Fruit fly (Drosophila melanogaster): ENCODE measurements around the gene CG1309.
A peak's percentile ranks its signal among the peaks of the same experiment; 100 is the strongest.

Gene CG1309

DNA sequence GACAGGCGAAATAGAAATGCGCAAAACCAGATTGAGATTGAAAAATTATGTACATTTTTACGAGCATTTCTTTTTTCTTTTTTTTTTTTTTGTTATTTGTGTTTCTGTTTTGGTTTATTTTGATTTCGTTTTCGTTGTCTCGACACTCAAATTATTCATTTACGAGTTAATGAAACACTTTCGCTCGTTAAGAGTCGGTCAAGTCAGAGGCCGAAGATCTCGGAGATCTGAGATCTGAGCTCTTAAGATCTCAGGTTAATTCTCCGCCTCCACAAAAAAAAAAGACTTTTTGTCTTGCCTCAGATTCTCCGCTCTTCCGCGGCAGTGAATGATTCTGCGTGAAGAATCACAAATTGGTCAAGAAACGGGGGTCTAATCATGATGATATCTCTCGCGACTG is 6.6 kb downstream of the CG1309 start:
- TF ChIP-seq Eip75B (GFP tag; optimal IDR thresholded peaks at IDR 0.05) (no peak), eg (GFP tag; IDR thresholded peaks at IDR 0.05) (no peak), CG11902 (GFP tag; optimal IDR thresholded peaks at IDR 0.05) (no peak), CG9139 (GFP tag; optimal IDR thresholded peaks at IDR 0.05) (no peak), Met (GFP tag; optimal IDR thresholded peaks at IDR 0.05) (no peak), CG10669 (GFP tag; optimal IDR thresholded peaks at IDR 0.05) (no peak), acj6 (GFP tag; optimal IDR thresholded peaks at IDR 0.05) (no peak), pdm3 (GFP tag; optimal IDR thresholded peaks at IDR 0.05) (no peak), CG3919 (GFP tag; optimal IDR thresholded peaks at IDR 0.05) (no peak), salr (GFP tag; optimal IDR thresholded peaks at IDR 0.05) (no peak), topi (GFP tag; optimal IDR thresholded peaks at IDR 0.05) (no peak), net (GFP tag; optimal IDR thresholded peaks at IDR 0.05) (no peak), Eip93F (GFP tag; optimal IDR thresholded peaks at IDR 0.05) (no peak)

- TF ChIP-seq dsx (GFP tag; optimal IDR thresholded peaks at IDR 0.05; ENCODE audit: poor library complexity, severe bottlenecking) (no peak), cyc (GFP tag; optimal IDR thresholded peaks at IDR 0.05) (no peak), Sox14 (GFP tag; optimal IDR thresholded peaks at IDR 0.05) (no peak), CG3919 (GFP tag; optimal IDR thresholded peaks at IDR 0.05) (no peak)
Observed at dm6 chr3L:4267403-4267802, 8.2 kb downstream of the CG1309 start, which contains the start of gene CG33764. Gene CG33764, minus strand, starts transcription at chr3L:4267503.

- TF ChIP-seq Blimp-1 (GFP tag; optimal IDR thresholded peaks at IDR 0.05): peak; percentile 54
- no peak for TF ChIP-seq Hr39 (GFP tag; optimal IDR thresholded peaks at IDR 0.05)
- TF ChIP-seq CG10669 (GFP tag; optimal IDR thresholded peaks at IDR 0.05): no peak
Observed at dm6 chr3L:4269208-4269607, 10.0 kb downstream of the CG1309 start.

- TF ChIP-seq CG6276 (GFP tag; optimal IDR thresholded peaks at IDR 0.05) (peak; percentile 80), CG16779 (tag; optimal IDR thresholded peaks at IDR 0.05) (peak; percentile 64), Hr39 (GFP tag; optimal IDR thresholded peaks at IDR 0.05) (peak; percentile 30), OdsH (GFP tag; optimal IDR thresholded peaks at IDR 0.05) (peak; percentile 79), topi (GFP tag; optimal IDR thresholded peaks at IDR 0.05) (peak; percentile 64), CG3032 (tag; optimal IDR thresholded peaks at IDR 0.05) (peak; percentile 83), achi (GFP tag; optimal IDR thresholded peaks at IDR 0.05) (peak; percentile 81), acj6 (GFP tag; optimal IDR thresholded peaks at IDR 0.05) (peak; percentile 76), salr (GFP tag; optimal IDR thresholded peaks at IDR 0.05) (peak; percentile 15 to 70), Sox15 (GFP tag; optimal IDR thresholded peaks at IDR 0.05) (peak; percentile 37), Met (GFP tag; optimal IDR thresholded peaks at IDR 0.05) (peak; percentile 77), Eip75B (GFP tag; optimal IDR thresholded peaks at IDR 0.05) (peak; percentile 46), lz (GFP tag; optimal IDR thresholded peaks at IDR 0.05) (peak; percentile 48), Sox102F (GFP tag; optimal IDR thresholded peaks at IDR 0.05) (peak; percentile 70), fd85E (GFP tag; optimal IDR thresholded peaks at IDR 0.05) (peak; percentile 50), Gug (GFP tag; IDR thresholded peaks at IDR 0.05) (peak; percentile 45), fd59A (GFP tag; optimal IDR thresholded peaks at IDR 0.05) (peak; percentile 58), Ets21C (GFP tag; optimal IDR thresholded peaks at IDR 0.05) (peak; percentile 12), Hr4 (GFP tag; optimal IDR thresholded peaks at IDR 0.05) (peak; percentile 58), net (GFP tag; optimal IDR thresholded peaks at IDR 0.05) (peak; percentile 70), fkh (GFP tag; optimal IDR thresholded peaks at IDR 0.05) (no peak), CG6854 (GFP tag; optimal IDR thresholded peaks at IDR 0.05) (peak; percentile 71), esn (GFP tag; optimal IDR thresholded peaks at IDR 0.05) (peak; percentile 75), eg (GFP tag; IDR thresholded peaks at IDR 0.05) (peak; percentile 76), CG8632 (GFP tag; optimal IDR thresholded peaks at IDR 0.05) (peak; percentile 69), CG6792 (GFP tag; optimal IDR thresholded peaks at IDR 0.05) (peak; percentile 73), CG6163 (GFP tag; IDR thresholded peaks at IDR 0.05) (peak; percentile 79), dsx (GFP tag; optimal IDR thresholded peaks at IDR 0.05; ENCODE audit: poor library complexity, severe bottlenecking) (peak; percentile 81), CG11902 (GFP tag; optimal IDR thresholded peaks at IDR 0.05) (peak; percentile 38), Smox (GFP tag; optimal IDR thresholded peaks at IDR 0.05) (peak; percentile 63), pdm3 (GFP tag; optimal IDR thresholded peaks at IDR 0.05) (peak; percentile 59), Blimp-1 (GFP tag; optimal IDR thresholded peaks at IDR 0.05) (peak; percentile 33), CG31627 (GFP tag; optimal IDR thresholded peaks at IDR 0.05) (peak; percentile 33), vri (GFP tag; optimal IDR thresholded peaks at IDR 0.05) (peak; percentile 66), Sox14 (GFP tag; optimal IDR thresholded peaks at IDR 0.05) (peak; percentile 30), cyc (GFP tag; optimal IDR thresholded peaks at IDR 0.05) (peak; percentile 51), Hr38 (GFP tag; optimal IDR thresholded peaks at IDR 0.05) (no peak), CG34406 (GFP tag; optimal IDR thresholded peaks at IDR 0.05) (peak; percentile 76), CG11762 (GFP tag; optimal IDR thresholded peaks at IDR 0.05; ENCODE audit: insufficient read depth) (peak; percentile 62)
Observed at dm6 chr3L:4269920-4270319, 10.7 kb downstream of the CG1309 start.
